Worm (Caenorhabditis elegans) whole organism, L2 larva: ENCODE measurements around the gene F19B6.3.

ENCODE experiments used
- elt-3 ChIP-seq: sonication (generic microtip); optimal IDR thresholded peaks from 2 replicates; lab custom pipeline; 2017; ENCODE audit warnings: missing biosample characterization, missing genetic modification characterization
- lin-39 ChIP-seq: fragments of 150-350 bp; optimal IDR thresholded peaks from 2 replicates; lab custom pipeline; 2014; ENCODE audit warnings: missing biosample characterization, missing genetic modification reagents, missing genetic modification characterization

ce11 chrIV:12282157-12282789, 44.8 kb upstream of the F19B6.3 start, which contains the start of the genes C42C1.12 and C42C1.19:
- TF ChIP-seq elt-3 (no peak), lin-39 (no peak)
